Worm (Caenorhabditis elegans): ENCODE measurements around the gene dct-14.

dct-14 gene

DNA sequence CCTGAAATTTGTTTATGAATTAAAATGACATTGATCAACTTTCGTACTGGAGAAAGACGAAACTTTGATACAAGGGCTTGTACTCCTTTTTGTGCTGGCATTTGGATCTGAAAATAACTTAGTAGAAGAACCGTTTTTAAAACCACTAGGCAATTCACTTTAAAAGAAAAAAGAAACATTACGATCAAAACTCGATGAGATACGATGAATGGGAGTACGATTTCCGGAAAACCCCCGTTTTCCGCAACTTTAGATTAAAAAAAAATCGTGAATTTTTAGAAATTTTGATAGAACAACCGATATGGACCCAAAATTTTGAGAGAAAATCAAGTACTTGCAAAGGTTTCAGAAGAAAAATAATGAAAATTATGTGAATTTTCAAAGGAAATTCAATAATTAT lies 29.9 kb downstream of the dct-14 start, which contains the start of gene B0250.8:
B0250.8 (minus strand) TSS at position 101 of the 400 bp plus-strand sequence.
- TF ChIP-seq nhr-19 (GFP tag; conservative IDR thresholded peaks at IDR 0.05), result no peak
- TF ChIP-seq lin-35 (GFP tag; optimal IDR thresholded peaks at IDR 0.05), result no peak
- no peak for TF ChIP-seq unc-30 (tag; optimal IDR thresholded peaks at IDR 0.05)
- TF ChIP-seq nhr-237 (tag; optimal IDR thresholded peaks at IDR 0.05), result no peak
- TF ChIP-seq mep-1 (tag; optimal IDR thresholded peaks at IDR 0.05), result no peak
- TF ChIP-seq vab-15 (tag; optimal IDR thresholded peaks at IDR 0.05), result no peak
- TF ChIP-seq pag-3 (tag; optimal IDR thresholded peaks at IDR 0.05; ENCODE audit: borderline replicate concordance, insufficient read depth), result no peak
- TF ChIP-seq ces-1 (GFP tag; optimal IDR thresholded peaks at IDR 0.05), result no peak
- TF ChIP-seq C16A3.4 (tag; optimal IDR thresholded peaks at IDR 0.05), result no peak
- no peak for TF ChIP-seq hlh-17 (GFP tag; optimal IDR thresholded peaks at IDR 0.05; ENCODE audit: borderline replicate concordance)
- TF ChIP-seq irx-1 (tag; optimal IDR thresholded peaks at IDR 0.05), result no peak
- no peak for TF ChIP-seq nhr-12 (tag; optimal IDR thresholded peaks at IDR 0.05)
- TF ChIP-seq nhr-47 (tag; optimal IDR thresholded peaks at IDR 0.05), result no peak
- TF ChIP-seq nhr-71 (tag; optimal IDR thresholded peaks at IDR 0.05), result no peak
- TF ChIP-seq egl-27 (tag; optimal IDR thresholded peaks at IDR 0.05), result no peak
- TF ChIP-seq fkh-10 (GFP tag; optimal IDR thresholded peaks at IDR 0.05), result no peak
- no peak for TF ChIP-seq xbp-1 (tag; optimal IDR thresholded peaks at IDR 0.05)
- no peak for TF ChIP-seq tlp-1 (tag; optimal IDR thresholded peaks at IDR 0.05)
- no peak for TF ChIP-seq ceh-63 (GFP tag; optimal IDR thresholded peaks at IDR 0.05)
- no peak for TF ChIP-seq nhr-85 (tag)

DNA sequence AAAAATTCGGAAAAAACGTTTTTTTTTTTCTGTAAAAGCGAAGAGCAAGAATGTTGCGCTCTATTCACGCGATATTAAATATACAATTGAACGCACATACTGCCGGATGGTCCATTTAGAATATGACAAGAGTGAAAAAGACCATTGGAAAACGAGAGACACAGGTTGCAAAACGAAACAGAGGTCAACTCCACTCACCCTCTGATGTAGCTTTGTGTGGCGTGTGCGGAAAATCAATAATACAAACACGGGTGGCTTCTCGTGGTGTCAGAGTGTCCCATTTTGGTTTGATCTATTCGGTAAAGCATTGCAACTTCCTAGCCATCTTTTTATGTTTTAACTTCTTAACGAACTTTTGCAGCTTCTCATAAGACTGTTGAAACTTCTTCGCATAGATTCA lies 35.5 kb downstream of the dct-14 start:
- TF ChIP-seq ceh-8 (GFP tag; optimal IDR thresholded peaks at IDR 0.05) (no peak), ztf-4 (tag; optimal IDR thresholded peaks at IDR 0.05) (no peak), dsc-1 (tag; optimal IDR thresholded peaks at IDR 0.05) (no peak), unc-30 (tag; optimal IDR thresholded peaks at IDR 0.05) (no peak), irx-1 (tag; optimal IDR thresholded peaks at IDR 0.05) (no peak), nhr-84 (tag; optimal IDR thresholded peaks at IDR 0.05) (no peak), fkh-8 (tag; optimal IDR thresholded peaks at IDR 0.05) (no peak), fos-1 (tag; optimal IDR thresholded peaks at IDR 0.05) (no peak), skn-1 (tag; optimal IDR thresholded peaks at IDR 0.05) (no peak), mdl-1 (tag; optimal IDR thresholded peaks at IDR 0.05) (no peak), grh-1 (GFP tag; IDR thresholded peaks at IDR 0.05) (no peak), pax-3 (tag; optimal IDR thresholded peaks at IDR 0.05) (no peak), zip-4 (GFP tag; optimal IDR thresholded peaks at IDR 0.05) (no peak), sptf-1 (tag; optimal IDR thresholded peaks at IDR 0.05) (no peak), sup-37 (GFP tag; optimal IDR thresholded peaks at IDR 0.05) (no peak), swsn-7 (tag; optimal IDR thresholded peaks at IDR 0.05) (no peak), nhr-237 (tag; optimal IDR thresholded peaks at IDR 0.05) (no peak), unc-130 (tag; optimal IDR thresholded peaks at IDR 0.05) (no peak), nhr-47 (tag; optimal IDR thresholded peaks at IDR 0.05) (no peak), unc-98 (GFP tag; IDR thresholded peaks at IDR 0.05) (no peak)

DNA sequence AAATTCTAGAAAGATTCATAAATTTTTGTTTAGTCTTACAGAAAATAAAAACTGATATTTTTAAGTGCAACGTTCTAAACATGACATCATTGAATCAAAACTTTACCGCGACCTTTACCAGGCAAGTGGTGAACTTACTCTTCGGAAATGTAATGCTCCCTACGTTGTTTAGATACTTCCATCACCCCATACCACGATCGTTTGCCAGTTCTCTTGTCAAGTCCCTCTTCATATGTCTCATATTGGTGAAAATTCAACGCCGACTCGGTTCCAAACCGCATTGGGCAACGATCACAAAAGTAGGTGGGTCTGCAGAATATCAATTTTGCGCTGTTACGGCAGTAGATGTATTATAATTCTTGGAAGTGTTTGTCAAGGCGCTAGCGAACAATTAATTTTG lies 39.5 kb downstream of the dct-14 start, which contains the start of gene B0250.18:
B0250.18 (minus strand) TSS at position 101 of the 400 bp plus-strand sequence.
- TF ChIP-seq snpc-4 (tag; optimal IDR thresholded peaks at IDR 0.05), result no peak
- no peak for TF ChIP-seq nhr-11 (tag; optimal IDR thresholded peaks at IDR 0.05)
- no peak for TF ChIP-seq xbp-1 (tag; optimal IDR thresholded peaks at IDR 0.05)
- no peak for TF ChIP-seq C04F5.9 (tag; optimal IDR thresholded peaks at IDR 0.05)
- TF ChIP-seq F16B12.6 (tag; optimal IDR thresholded peaks at IDR 0.05), result no peak
- TF ChIP-seq nhr-28 (tag; optimal IDR thresholded peaks at IDR 0.05), result no peak
- no peak for TF ChIP-seq zag-1 (tag; optimal IDR thresholded peaks at IDR 0.05)
- TF ChIP-seq tbx-2 (tag; optimal IDR thresholded peaks at IDR 0.05), result no peak
- no peak for TF ChIP-seq zip-4 (GFP tag; optimal IDR thresholded peaks at IDR 0.05)
- TF ChIP-seq vab-15 (tag; optimal IDR thresholded peaks at IDR 0.05), result no peak
- TF ChIP-seq lin-35 (GFP tag; optimal IDR thresholded peaks at IDR 0.05), result no peak
- TF ChIP-seq lin-15B (tag; optimal IDR thresholded peaks at IDR 0.05), result no peak
- no peak for TF ChIP-seq ceh-88 (GFP tag; IDR thresholded peaks at IDR 0.05)
- no peak for TF ChIP-seq ceh-82 (tag; optimal IDR thresholded peaks at IDR 0.05)
- TF ChIP-seq pax-3 (tag; optimal IDR thresholded peaks at IDR 0.05), result no peak

All from whole organism, L1 larva.